Fruit fly (Drosophila melanogaster): Measurements from ENCODE around the gene trh.

The trh gene

DNA sequence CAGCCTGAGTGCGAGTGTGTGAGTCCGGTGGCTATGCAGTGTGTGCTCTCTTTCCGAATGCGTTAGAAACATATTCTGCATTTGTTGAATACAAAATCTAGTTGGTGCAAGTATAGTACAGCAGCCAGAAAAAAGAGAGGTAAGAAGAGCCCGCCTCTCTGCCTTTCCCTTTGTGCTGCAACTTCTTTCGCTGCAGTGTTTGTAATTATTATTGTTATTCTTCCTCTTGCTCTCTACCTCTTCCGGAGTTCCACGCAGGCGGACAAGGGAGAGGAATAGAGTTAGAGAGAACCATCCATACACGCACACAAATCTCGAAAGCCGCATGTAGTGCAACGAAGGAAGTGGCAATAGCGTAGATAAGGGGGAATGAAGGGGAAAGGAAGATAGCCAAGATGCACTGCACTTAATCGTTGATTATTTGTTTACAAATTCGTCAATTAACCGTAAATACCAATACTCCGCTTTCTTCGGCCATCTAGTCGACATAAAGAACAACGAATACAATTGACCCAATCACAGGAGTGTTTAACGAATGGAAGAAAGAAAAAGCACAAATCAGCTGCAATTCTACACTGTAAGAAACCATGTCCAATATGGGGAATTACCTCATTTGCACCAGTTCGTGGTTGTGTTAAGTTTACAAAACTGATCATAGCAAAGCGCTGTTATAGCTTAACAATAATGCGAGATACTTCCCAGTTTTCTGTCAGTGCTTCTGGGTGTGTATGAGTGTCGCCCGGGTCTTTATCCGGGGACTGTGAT is 44.6 kb downstream of the trh start:
- TF ChIP-seq CG17801 (GFP tag; optimal IDR thresholded peaks at IDR 0.05; ENCODE audit: partially characterized antibody), result peak; percentile 56

DNA sequence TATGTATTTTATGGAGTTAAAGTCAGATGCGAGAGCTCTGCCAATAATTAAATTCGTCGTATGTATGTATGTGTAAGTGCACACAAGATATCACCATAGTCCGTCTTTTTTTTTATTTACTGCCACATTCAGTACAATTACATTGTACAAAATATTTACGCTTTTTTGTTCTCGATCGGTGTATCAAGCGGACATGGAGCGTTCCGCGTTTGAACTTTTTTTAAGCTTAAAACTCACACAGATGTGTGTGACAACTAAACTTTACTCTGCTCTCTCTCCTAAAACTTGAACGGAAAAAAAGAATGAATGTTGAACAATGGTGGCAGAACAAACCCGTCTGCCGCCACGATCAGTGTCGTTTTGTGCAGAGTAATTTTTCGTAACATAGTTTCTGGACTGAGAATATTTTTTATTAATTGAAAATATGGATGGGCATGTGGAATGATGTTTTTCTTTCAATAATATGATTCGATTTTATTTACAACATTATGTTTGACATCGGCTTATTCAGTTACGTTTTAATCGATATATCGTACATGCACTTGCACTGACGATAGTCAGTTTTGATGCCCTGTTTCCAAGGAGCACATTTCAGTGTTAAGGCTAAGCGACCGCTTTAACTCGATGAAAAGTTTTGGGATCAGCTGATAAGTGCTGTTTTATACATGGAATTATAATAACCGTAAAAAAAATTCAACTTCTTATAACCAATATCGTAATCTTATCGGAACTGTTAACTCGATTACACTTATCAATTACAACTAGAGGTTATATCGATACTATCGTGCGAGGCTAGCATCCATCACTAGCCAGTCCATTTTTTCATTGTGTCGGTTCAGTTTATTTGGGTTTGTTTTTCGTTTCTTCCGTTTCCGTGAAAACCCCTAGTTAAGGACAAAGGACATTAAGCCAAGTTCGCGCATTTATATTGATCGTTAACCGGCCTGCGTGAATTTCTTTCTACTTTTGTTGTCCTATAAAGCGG is 45.5 kb downstream of the trh start, which contains the start of gene mth:
Gene mth (minus strand): TSS at position 302 of the 985 bp plus-strand sequence.
- TF ChIP-seq CG17801 (GFP tag; optimal IDR thresholded peaks at IDR 0.05; ENCODE audit: partially characterized antibody), result peak; percentile 55

DNA sequence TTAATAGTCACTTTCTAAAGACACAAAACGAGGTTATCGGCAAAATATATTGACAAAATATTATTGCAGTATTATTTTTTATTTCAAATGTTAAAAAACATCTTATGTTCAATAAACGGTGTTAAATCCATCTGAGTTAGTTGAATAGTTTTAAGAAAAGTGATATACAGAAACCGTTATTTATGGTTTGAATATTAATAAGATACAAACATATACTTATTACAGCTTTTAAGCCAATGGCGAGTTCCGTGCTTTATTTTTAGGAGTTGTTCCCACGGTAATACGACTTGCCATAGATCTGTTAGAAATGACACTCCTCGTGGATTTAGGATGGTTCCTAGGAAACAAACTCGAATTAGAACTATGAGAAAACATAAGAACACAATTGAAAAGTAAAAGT is 49.1 kb downstream of the trh start:
- TF ChIP-seq CG17801 (GFP tag; optimal IDR thresholded peaks at IDR 0.05; ENCODE audit: partially characterized antibody), result no peak

DNA sequence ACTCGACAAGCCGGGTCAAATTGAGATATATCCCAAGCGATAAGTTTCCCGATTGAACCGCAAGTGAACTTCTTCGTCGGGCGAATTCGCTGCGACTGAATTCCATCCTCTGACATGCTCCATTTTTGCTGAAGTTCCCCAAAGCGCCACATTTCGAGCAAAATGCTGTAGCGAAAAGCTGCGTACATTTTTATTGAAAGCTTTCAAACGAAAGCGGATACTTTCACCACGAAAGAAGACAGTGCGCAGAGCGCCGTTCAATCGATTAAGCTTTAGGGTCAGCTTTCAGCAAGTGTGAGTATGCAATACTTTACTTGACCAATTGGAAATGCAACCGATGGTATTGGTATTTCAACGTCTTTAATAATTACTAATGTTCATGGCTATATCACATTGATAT is 49.6 kb downstream of the trh start, which contains the start of gene mthl10:
Gene mthl10 (minus strand): TSS at position 77 of the 400 bp plus-strand sequence.
- TF ChIP-seq CG17801 (GFP tag; optimal IDR thresholded peaks at IDR 0.05; ENCODE audit: partially characterized antibody), result peak; percentile 43

DNA sequence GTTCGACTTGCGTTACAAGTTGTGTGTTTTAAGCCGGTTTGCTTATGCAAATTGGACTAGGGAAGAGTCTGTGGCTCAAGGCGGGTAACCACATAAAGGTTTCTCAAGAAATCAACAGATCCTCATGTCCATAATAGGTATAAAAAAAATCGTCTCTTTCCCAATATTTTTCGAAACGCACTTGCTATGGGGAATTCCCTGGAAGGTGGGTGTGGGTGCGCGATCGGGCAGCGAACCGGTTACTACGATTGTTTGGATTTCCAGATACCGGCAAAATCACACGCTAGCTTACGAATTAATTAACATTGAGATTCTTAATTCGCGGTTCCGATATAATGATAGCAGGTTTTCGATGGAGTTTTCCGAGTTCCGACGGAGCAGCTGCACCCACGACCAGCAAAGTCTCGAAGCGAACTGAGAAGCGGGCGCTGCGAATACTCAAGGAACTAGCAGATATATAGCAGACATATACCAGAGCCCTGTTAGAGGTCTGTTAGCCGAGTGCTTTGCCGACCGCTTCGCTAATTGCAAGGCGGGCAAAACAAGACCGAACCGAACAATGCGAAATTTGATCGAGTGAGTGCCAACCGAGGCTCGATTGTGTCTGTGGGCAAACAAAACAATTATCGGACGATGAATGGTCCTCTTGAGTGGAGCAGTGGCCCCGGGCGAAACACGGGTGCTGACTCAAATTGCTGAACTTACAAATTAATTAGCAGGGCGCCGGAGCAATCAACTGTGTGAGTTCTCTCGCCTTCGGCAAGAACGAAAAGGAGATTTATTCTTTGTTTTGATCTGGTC is 51.2 kb downstream of the trh start:
- TF ChIP-seq CG17801 (GFP tag; optimal IDR thresholded peaks at IDR 0.05; ENCODE audit: partially characterized antibody), result peak; percentile 30

DNA sequence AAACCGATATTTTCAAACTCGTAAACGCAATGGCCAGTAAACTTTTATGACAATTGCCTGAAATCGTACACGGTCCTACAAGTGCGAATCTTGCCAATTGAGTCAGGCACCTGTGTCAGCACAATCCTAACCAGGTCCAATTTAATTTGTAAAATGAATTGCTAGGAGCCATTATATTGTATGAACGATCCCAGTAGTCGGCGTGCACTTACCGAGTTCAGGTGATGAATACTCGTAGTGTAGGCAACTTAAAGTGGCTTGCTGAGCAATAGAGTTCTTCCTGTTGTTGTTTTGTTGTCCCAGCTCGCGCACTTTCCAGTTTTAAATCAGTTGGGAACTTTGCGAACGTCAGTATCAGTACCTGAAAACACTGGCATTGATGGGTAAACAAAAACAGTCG is 51.9 kb downstream of the trh start:
- TF ChIP-seq CG17801 (GFP tag; optimal IDR thresholded peaks at IDR 0.05; ENCODE audit: partially characterized antibody), result no peak

DNA sequence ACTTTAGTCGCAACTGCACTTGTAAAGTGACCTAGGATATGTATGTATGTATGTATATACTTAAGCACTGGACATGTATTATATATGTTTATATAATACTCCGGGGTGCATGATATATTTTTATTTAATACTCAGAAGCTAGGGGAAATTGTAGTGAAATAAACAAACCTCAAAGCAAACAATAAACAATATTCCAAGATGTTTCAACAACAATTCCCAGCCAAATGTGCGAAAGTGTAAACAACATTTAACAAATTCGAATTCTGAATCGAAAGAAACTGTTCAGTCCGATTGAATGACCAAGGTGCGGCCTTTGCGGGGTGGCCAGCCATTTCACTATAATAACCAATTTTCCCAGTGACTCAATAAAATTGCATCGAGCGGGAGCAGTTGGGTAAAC is 52.3 kb downstream of the trh start:
- TF ChIP-seq CG17801 (GFP tag; optimal IDR thresholded peaks at IDR 0.05; ENCODE audit: partially characterized antibody), result no peak

DNA sequence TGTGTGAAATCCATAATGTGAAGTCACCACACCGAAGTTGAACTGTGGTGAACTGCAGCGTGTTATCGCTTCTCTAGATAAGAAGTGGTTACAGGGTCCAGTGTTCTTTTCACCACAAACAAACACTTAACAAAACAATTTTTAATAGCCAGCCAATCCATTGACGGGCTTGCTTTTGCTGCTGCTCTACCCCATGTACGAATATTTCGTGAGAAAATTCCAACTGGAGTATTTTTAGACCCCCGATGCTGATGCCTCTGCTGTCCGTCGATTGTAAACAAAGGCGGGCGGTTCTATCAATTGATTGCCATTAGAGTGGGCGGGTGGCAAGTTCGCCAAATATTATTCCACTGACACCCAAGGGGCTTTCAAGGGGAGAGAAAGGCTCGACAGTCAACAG is 53.4 kb downstream of the trh start:
- no peak for TF ChIP-seq CG17801 (GFP tag; optimal IDR thresholded peaks at IDR 0.05; ENCODE audit: partially characterized antibody)

DNA sequence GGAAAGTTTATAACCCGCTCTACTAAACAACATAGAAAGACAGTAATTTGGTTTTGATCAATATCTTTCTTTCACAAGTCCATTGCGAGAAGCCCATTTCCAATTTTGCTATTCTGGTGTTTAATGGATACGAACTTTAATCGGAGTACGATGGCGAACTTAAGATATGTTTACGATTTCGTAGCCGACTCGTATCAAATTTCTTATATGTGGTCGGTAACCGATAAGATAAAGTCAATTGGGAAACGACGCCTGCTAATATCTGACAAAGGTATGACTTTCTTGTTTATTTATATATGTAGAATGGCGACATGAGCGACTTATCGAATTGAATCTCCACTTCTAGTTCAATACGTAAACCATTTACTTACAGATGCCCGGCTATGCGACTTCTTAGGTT is 54.3 kb downstream of the trh start:
- no peak for TF ChIP-seq CG17801 (GFP tag; optimal IDR thresholded peaks at IDR 0.05; ENCODE audit: partially characterized antibody)

DNA sequence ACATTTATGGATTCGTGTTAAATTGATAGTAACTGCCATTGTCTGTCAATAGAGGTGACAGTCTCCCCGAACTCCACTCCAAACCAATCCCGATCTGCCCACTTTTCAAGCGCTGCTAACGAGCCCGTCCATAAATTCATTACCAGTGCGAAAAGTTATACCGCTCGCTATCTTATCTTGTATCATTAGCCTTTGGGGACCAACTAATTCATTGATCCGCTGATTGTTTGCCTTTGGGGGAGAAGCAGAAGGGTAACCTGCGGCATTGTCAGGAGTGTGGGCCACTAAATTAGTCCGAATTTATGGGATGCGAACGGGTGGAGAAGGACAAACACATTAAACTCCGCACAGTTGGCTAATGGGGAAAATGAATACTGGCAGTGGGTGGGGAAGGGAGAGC is 55.3 kb downstream of the trh start:
- TF ChIP-seq CG17801 (GFP tag; optimal IDR thresholded peaks at IDR 0.05; ENCODE audit: partially characterized antibody), result no peak

DNA sequence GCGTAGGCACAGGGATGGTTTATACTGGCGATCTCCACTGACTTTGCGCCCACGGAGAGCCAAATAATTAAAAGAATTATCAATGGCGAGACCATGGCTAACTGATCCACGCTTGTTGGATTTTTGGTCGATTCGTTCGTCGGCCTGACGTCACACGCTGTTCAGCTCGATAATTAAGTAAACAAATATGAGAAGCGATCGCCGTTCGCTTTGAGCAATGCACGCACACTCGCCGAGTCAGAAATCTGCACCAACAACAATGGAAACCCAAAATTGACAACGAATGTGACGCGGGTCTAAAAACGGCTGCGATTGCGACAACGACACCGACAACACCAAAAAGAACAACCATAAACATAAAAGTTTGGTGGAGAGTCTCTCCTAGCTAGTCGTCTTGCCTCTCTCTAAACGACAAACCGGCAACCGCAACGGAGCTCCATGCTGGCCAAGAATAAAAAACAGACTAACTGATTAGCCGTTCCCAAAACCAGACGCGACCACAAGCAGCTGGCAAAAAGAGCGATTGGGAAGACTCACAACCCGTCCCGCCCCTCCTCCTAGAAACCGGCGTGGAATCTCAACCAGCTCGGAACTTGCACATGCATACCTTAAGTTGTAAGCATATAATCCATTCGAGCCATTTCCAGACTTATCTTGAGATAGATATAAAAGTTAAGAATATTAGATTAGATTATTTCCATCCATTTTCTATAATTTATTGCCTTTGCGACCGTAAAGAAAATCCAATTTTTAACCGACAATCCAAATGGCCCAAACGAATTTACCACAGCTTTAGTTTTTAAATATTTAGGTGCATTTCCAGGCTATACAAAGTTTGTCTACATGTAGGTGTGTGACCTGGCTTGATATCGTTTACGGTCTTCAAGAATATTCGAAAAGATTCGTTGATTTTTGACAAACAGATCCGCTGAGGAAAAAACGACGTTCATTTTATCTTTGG is 60.3 kb downstream of the trh start, which contains the start of gene mthl9:
Gene mthl9 (minus strand): TSS at position 468 of the 961 bp plus-strand sequence.
- no peak for TF ChIP-seq CG17801 (GFP tag; optimal IDR thresholded peaks at IDR 0.05; ENCODE audit: partially characterized antibody)

DNA sequence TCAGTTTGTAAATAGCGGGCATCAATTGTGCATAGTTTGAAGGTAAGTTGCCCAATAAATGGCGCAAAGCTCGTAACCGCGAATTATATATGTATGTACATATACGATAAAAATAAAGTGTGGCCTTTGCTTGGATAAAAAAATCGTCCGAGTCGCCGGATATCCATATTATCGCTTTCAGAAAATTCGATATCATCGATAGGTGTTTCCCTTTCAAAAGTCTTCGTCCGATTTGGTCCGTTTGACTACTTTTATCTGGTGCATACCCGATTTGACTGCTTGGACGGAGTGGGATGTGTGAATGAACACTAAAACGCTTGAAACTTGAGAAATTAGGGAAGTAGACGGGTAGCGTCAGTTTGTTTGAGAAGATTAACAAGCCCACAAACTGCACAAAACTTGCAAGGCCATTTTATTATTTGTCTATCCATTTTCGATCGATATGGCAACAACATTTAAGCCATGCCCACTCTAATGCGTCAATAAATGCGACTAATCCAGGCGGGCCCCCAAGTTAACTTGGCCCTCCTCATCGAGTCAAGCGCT is 63.2 kb downstream of the trh start:
- TF ChIP-seq CG17801 (GFP tag; optimal IDR thresholded peaks at IDR 0.05; ENCODE audit: partially characterized antibody), result no peak

DNA sequence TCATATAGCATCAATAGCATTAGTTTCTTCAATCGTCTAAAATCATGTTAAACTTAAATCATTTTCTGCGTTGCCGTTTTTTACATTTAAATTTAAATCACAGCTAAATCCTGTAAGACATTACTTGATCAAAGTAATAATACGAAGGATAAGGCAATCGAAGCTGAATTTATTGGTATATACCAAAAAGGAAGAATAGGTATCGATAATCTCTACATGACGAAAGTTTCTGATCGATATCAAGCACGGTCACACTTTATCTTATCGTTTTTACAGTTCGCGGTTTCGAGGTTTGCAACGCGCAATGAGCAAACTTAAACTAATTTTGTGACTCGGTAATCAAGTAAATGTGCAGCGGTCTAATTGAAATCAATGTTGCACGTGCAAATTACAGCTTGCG is 64.6 kb downstream of the trh start, which contains the start of the genes Atac3 and Ptpmeg:
Gene Atac3 (minus strand): TSS at position 160 of the 400 bp plus-strand sequence.
Gene Ptpmeg (plus strand): TSS at position 265 of the 400 bp plus-strand sequence.
- no peak for TF ChIP-seq CG17801 (GFP tag; optimal IDR thresholded peaks at IDR 0.05; ENCODE audit: partially characterized antibody)
